Worm (Caenorhabditis elegans) whole organism, late embryonic: ENCODE measurements around the gene fbxa-107.

Source experiments
- C38D4.7 ChIP-seq: fragments of 200-800 bp; sonication (Bioruptor generic); optimal IDR thresholded peaks from 2 replicates; lab custom pipeline; 2018; ENCODE audit warnings: mild to moderate bottlenecking, missing genetic modification characterization, moderate library complexity, missing compliant biosample characterization
- K02D7.2 ChIP-seq: sonication (generic microtip); optimal IDR thresholded peaks from 2 replicates; lab custom pipeline; 2017; ENCODE audit warnings: mild to moderate bottlenecking, missing genetic modification characterization, missing compliant biosample characterization
- ahr-1 ChIP-seq: sonication (generic microtip); optimal IDR thresholded peaks from 2 replicates; lab custom pipeline; 2016; ENCODE audit warnings: missing genetic modification characterization, missing compliant biosample characterization
- ceh-18 ChIP-seq: sonication (generic microtip); optimal IDR thresholded peaks from 2 replicates; lab custom pipeline; 2016; ENCODE audit warnings: missing genetic modification characterization, missing compliant biosample characterization
- ceh-2 ChIP-seq: sonication (generic microtip); optimal IDR thresholded peaks from 2 replicates; lab custom pipeline; 2016; ENCODE audit warnings: missing genotype, missing genetic modification characterization, missing compliant biosample characterization
- ceh-24 ChIP-seq: sonication (generic microtip); optimal IDR thresholded peaks from 2 replicates; lab custom pipeline; 2016; ENCODE audit warnings: mild to moderate bottlenecking, missing genetic modification characterization, missing compliant biosample characterization
- ceh-30 ChIP-seq: fragments of 150-350 bp; optimal IDR thresholded peaks from 2 replicates; lab custom pipeline; 2014; ENCODE audit warnings: missing biosample characterization, missing genetic modification characterization
- ceh-31 ChIP-seq: sonication (generic microtip); optimal IDR thresholded peaks from 2 replicates; lab custom pipeline; 2016; ENCODE audit warnings: missing genetic modification characterization, missing compliant biosample characterization
- ceh-48 ChIP-seq: sonication (generic microtip); optimal IDR thresholded peaks from 2 replicates; lab custom pipeline; 2016; ENCODE audit warnings: missing genetic modification characterization, inconsistent platforms, missing compliant biosample characterization
- ceh-9 ChIP-seq: sonication (generic microtip); optimal IDR thresholded peaks from 2 replicates; lab custom pipeline; 2016; ENCODE audit warnings: mild to moderate bottlenecking, missing genetic modification characterization, inconsistent platforms, missing compliant biosample characterization
- che-1 ChIP-seq: sonication (generic microtip); optimal IDR thresholded peaks from 2 replicates; lab custom pipeline; 2016; ENCODE audit warnings: mild to moderate bottlenecking, missing genetic modification characterization, missing compliant biosample characterization
- dmd-4 ChIP-seq: sonication (generic microtip); optimal IDR thresholded peaks from 2 replicates; lab custom pipeline; 2016; ENCODE audit warnings: borderline replicate concordance, missing genetic modification characterization, missing compliant biosample characterization
- elt-2 ChIP-seq: sonication (generic microtip); optimal IDR thresholded peaks from 2 replicates; lab custom pipeline; 2016; ENCODE audit warnings: missing genetic modification reagents, missing genetic modification characterization, missing compliant biosample characterization
- ets-4 ChIP-seq: sonication (generic microtip); optimal IDR thresholded peaks from 2 replicates; lab custom pipeline; 2016; ENCODE audit warnings: missing genetic modification characterization, missing compliant biosample characterization
- eyg-1 ChIP-seq: sonication (generic microtip); optimal IDR thresholded peaks from 2 replicates; lab custom pipeline; 2016; ENCODE audit warnings: missing genotype, missing genetic modification characterization, missing compliant biosample characterization
- hlh-13 ChIP-seq: fragments of 200-800 bp; sonication (Bioruptor generic); optimal IDR thresholded peaks from 2 replicates; lab custom pipeline; 2018; ENCODE audit warnings: mild to moderate bottlenecking, missing genetic modification characterization, missing compliant biosample characterization
- hlh-30 ChIP-seq: sonication (generic microtip); optimal IDR thresholded peaks from 2 replicates; lab custom pipeline; 2017; ENCODE audit warnings: antibody characterized with exemption, missing genetic modification characterization, missing compliant biosample characterization; ENCODE audit not compliant: insufficient read depth
- hlh-6 ChIP-seq: sonication (generic microtip); optimal IDR thresholded peaks from 2 replicates; lab custom pipeline; 2016; ENCODE audit warnings: missing genotype, missing genetic modification characterization, missing compliant biosample characterization
- lim-6 ChIP-seq: sonication (generic microtip); optimal IDR thresholded peaks from 2 replicates; lab custom pipeline; 2016; ENCODE audit warnings: missing genetic modification characterization, missing compliant biosample characterization
- lin-11 ChIP-seq: fragments of 200-800 bp; sonication (Bioruptor generic); optimal IDR thresholded peaks from 2 replicates; lab custom pipeline; 2018; ENCODE audit warnings: mild to moderate bottlenecking, missing genetic modification characterization, missing compliant biosample characterization
- nfya-1 ChIP-seq: sonication (generic microtip); optimal IDR thresholded peaks from 2 replicates; lab custom pipeline; 2017; ENCODE audit warnings: missing genetic modification characterization, mild to moderate bottlenecking, missing compliant biosample characterization, antibody characterized with exemption, moderate library complexity
- nhr-11 ChIP-seq: fragments of 150-350 bp; optimal IDR thresholded peaks from 2 replicates; lab custom pipeline; 2014; ENCODE audit warnings: missing biosample characterization, missing genetic modification characterization
- pag-3 ChIP-seq: sonication (generic microtip); optimal IDR thresholded peaks from 2 replicates; lab custom pipeline; 2016; ENCODE audit warnings: missing compliant biosample characterization, missing genetic modification characterization, borderline replicate concordance
- pax-1 ChIP-seq: fragments of 150-350 bp; optimal IDR thresholded peaks from 2 replicates; lab custom pipeline; 2014; ENCODE audit warnings: missing biosample characterization, missing genetic modification characterization
- pha-2 ChIP-seq: sonication (generic microtip); optimal IDR thresholded peaks from 2 replicates; lab custom pipeline; 2017; ENCODE audit warnings: mild to moderate bottlenecking, missing genetic modification characterization, missing compliant biosample characterization
- ref-2 ChIP-seq: sonication (generic microtip); optimal IDR thresholded peaks from 2 replicates; lab custom pipeline; 2016; ENCODE audit warnings: missing genetic modification characterization, missing compliant biosample characterization
- sdc-2 ChIP-seq: sonication (generic microtip); optimal IDR thresholded peaks from 2 replicates; lab custom pipeline; 2016; ENCODE audit warnings: missing genotype, missing genetic modification characterization, missing compliant biosample characterization
- sox-2 ChIP-seq: fragments of 200-800 bp; sonication (Bioruptor generic); IDR thresholded peaks from 2 replicates; pipeline ENCODE4 v1.3.6; 2022; ENCODE audit warnings: missing genetic modification reagents, missing genetic modification characterization, missing compliant biosample characterization
- syd-9 ChIP-seq: sonication (generic microtip); optimal IDR thresholded peaks from 2 replicates; lab custom pipeline; 2016; ENCODE audit warnings: mild to moderate bottlenecking, missing genetic modification characterization, moderate library complexity, missing compliant biosample characterization
- tbx-2 ChIP-seq: sonication (generic microtip); optimal IDR thresholded peaks from 2 replicates; lab custom pipeline; 2016; ENCODE audit warnings: missing genetic modification characterization, missing compliant biosample characterization
- unc-3 ChIP-seq, 2 experiments: fragments of 200-800 bp in 1 of 2; sonication (Bioruptor generic) in 1 of 2; sonication (generic microtip) in 1 of 2; conservative IDR thresholded peaks in 1 of 2; optimal IDR thresholded peaks in 1 of 2; 2 replicates each; pipeline versions ENCODE4 v1.3.6 to Lab custom; 2016 to 2022; ENCODE audit warnings: missing compliant biosample characterization in 2 of 2, missing genetic modification characterization in 2 of 2, missing genetic modification reagents in 1 of 2
- unc-86 ChIP-seq: sonication (generic microtip); optimal IDR thresholded peaks from 2 replicates; lab custom pipeline; 2016; ENCODE audit warnings: missing genetic modification characterization, missing compliant biosample characterization
- ztf-16 ChIP-seq: sonication (generic microtip); optimal IDR thresholded peaks from 2 replicates; lab custom pipeline; 2017; ENCODE audit warnings: missing genetic modification characterization, missing compliant biosample characterization

The fbxa-107 gene

ce11 chrV:18129663-18130272 is 6.0 kb downstream of the fbxa-107 start:
- peak; percentile 55 for TF ChIP-seq ceh-48
- TF ChIP-seq, all 69 proteins: peak for 1; not testable (repeated sequence) for 68

- no peak for TF ChIP-seq ets-4
- TF ChIP-seq hlh-30 (tag; lab: Kevin White, UChicago) = no peak
- TF ChIP-seq lin-11 (tag; lab: Kevin White, UChicago) = no peak
- TF ChIP-seq ceh-24 (tag; lab: Kevin White, UChicago) = no peak
- TF ChIP-seq ceh-18 (tag; lab: Kevin White, UChicago) = no peak
- no peak for TF ChIP-seq nfya-1 (tag; lab: Kevin White, UChicago)
- no peak for TF ChIP-seq ahr-1 (tag; lab: Kevin White, UChicago)
- TF ChIP-seq ceh-30 (tag; lab: Kevin White, UChicago) = no peak
- TF ChIP-seq lim-6 (tag; lab: Kevin White, UChicago) = no peak
- no peak for TF ChIP-seq ceh-9 (tag; lab: Kevin White, UChicago)
- no peak for TF ChIP-seq hlh-13 (GFP tag; lab: Kevin White, UChicago)
- TF ChIP-seq syd-9 (tag; lab: Kevin White, UChicago) = no peak
- TF ChIP-seq pax-1 (tag; lab: Kevin White, UChicago) = no peak
- no peak for TF ChIP-seq dmd-4 (tag; lab: Kevin White, UChicago)
These were observed 7.3 kb downstream of the fbxa-107 start, which contains the start of gene Y37H2A.12 for ce11 chrV:18131049-18131448. Y37H2A.12 (minus strand) TSS chrV:18131129.

ce11 chrV:18133177-18133576 is 9.4 kb downstream of the fbxa-107 start, which contains the start of gene Y37H2A.18:
Y37H2A.18 (minus strand) TSS chrV:18133277.
- TF ChIP-seq tbx-2 (tag; lab: Kevin White, UChicago) (no peak), ceh-24 (tag; lab: Kevin White, UChicago) (no peak), ceh-48 (no peak), ets-4 (no peak), sox-2 (GFP tag; lab: Robert Waterston, UW) (no peak), pha-2 (tag; lab: Kevin White, UChicago) (no peak)

ce11 chrV:18134378-18134777 is 10.6 kb downstream of the fbxa-107 start, which contains the start of gene Y37H2A.7:
Y37H2A.7 (minus strand) TSS chrV:18134478.
- TF ChIP-seq unc-86 (tag; lab: Kevin White, UChicago) = no peak
- TF ChIP-seq pax-1 (tag; lab: Kevin White, UChicago) = no peak
- no peak for TF ChIP-seq ahr-1 (tag; lab: Kevin White, UChicago)
- TF ChIP-seq pag-3 (tag; lab: Kevin White, UChicago) = no peak
- no peak for TF ChIP-seq hlh-6 (tag; lab: Kevin White, UChicago)
- no peak for TF ChIP-seq ceh-31 (tag; lab: Kevin White, UChicago)
- no peak for TF ChIP-seq K02D7.2
- no peak for TF ChIP-seq nhr-11 (tag; lab: Kevin White, UChicago)
- TF ChIP-seq, all 69 proteins: peak for 0

ce11 chrV:18137679-18138078 is 13.9 kb downstream of the fbxa-107 start:
- TF ChIP-seq eyg-1 (tag; lab: Kevin White, UChicago) (no peak), ref-2 (tag; lab: Kevin White, UChicago) (no peak), elt-2 (tag; lab: Kevin White, UChicago) (no peak), ceh-18 (tag; lab: Kevin White, UChicago) (no peak), pag-3 (tag; lab: Kevin White, UChicago) (no peak), dmd-4 (tag; lab: Kevin White, UChicago) (no peak), unc-3 (GFP tag; conservative IDR thresholded peaks at IDR 0.05; lab: Robert Waterston, UW) (no peak), unc-3 (tag; optimal IDR thresholded peaks at IDR 0.05; lab: Kevin White, UChicago) (no peak), sdc-2 (tag; lab: Kevin White, UChicago) (no peak), ceh-2 (no peak), che-1 (no peak), C38D4.7 (GFP tag; lab: Kevin White, UChicago) (no peak), K02D7.2 (no peak), ztf-16 (tag; lab: Kevin White, UChicago) (no peak)
